Fruit fly (Drosophila melanogaster): ENCODE results near the gene CG31441.
A peak's percentile ranks its signal among the peaks of the same experiment; 100 is the strongest.

Gene CG31441

dm6 chr3R:11221437-11222230 lies 14.5 kb upstream of the CG31441 start, which contains the start of the genes CG6693 and RpL3 (continued):
- TF ChIP-seq nmo (GFP tag; optimal IDR thresholded peaks at IDR 0.05) (peak; percentile 70), gce (GFP tag; IDR thresholded peaks at IDR 0.05) (peak; percentile 84), Blimp-1 (GFP tag; optimal IDR thresholded peaks at IDR 0.05) (peak; percentile 44), inv (GFP tag; IDR thresholded peaks at IDR 0.05; ENCODE audit: partially characterized antibody) (peak; percentile 24; the same call in 1 of the 2 replicates), MTF-1 (GFP tag; optimal IDR thresholded peaks at IDR 0.05; ENCODE audit: borderline replicate concordance) (peak; percentile 96), ken (GFP tag; IDR thresholded peaks at IDR 0.05) (peak; percentile 58; the same call in 2 of the 3 replicates), CG9437 (GFP tag; optimal IDR thresholded peaks at IDR 0.05) (peak; percentile 45), fru (optimal IDR thresholded peaks at IDR 0.05) (no peak), CG17912 (GFP tag; optimal IDR thresholded peaks at IDR 0.05) (peak; percentile 76), Ets97D (GFP tag; optimal IDR thresholded peaks at IDR 0.05) (peak; percentile 98), h (optimal IDR thresholded peaks at IDR 0.05) (no peak), CG34376 (GFP tag; optimal IDR thresholded peaks at IDR 0.05) (peak; percentile 98), Fer3 (tag; optimal IDR thresholded peaks at IDR 0.05) (peak; percentile 88), hb (GFP tag; IDR thresholded peaks at IDR 0.05; ENCODE audit: partially characterized antibody) (no peak), fd96Cb (tag; optimal IDR thresholded peaks at IDR 0.05) (peak; percentile 51), CG42726 (GFP tag; IDR thresholded peaks at IDR 0.05; ENCODE audit: partially characterized antibody) (peak; percentile 77; the same call in 1 of the 2 replicates), CG10462 (GFP tag; optimal IDR thresholded peaks at IDR 0.05) (no peak), Mrtf (GFP tag; IDR thresholded peaks at IDR 0.05) (peak; percentile 51; the same call in 1 of the 3 replicates), zfh1 (GFP tag; IDR thresholded peaks at IDR 0.05) (peak; percentile 72), CG6813 (GFP tag; optimal IDR thresholded peaks at IDR 0.05) (peak; percentile 90), gcm2 (GFP tag; optimal IDR thresholded peaks at IDR 0.05) (peak; percentile 66), Xrp1 (GFP tag; IDR thresholded peaks at IDR 0.05) (peak; percentile 44), CG32767 (GFP tag; IDR thresholded peaks at IDR 0.05) (peak; percentile 49; the same call in 1 of the 2 replicates), CG18764 (GFP tag; optimal IDR thresholded peaks at IDR 0.05) (peak; percentile 62), Nf-YA (GFP tag; IDR thresholded peaks at IDR 0.05) (peak; percentile 76), CG6854 (GFP tag; optimal IDR thresholded peaks at IDR 0.05) (peak; percentile 88), CG2875 (GFP tag; optimal IDR thresholded peaks at IDR 0.05) (peak; percentile 87), CG6654 (GFP tag; optimal IDR thresholded peaks at IDR 0.05) (peak; percentile 9), gcm (GFP tag; optimal IDR thresholded peaks at IDR 0.05) (peak; percentile 78), B-H2 (GFP tag; optimal IDR thresholded peaks at IDR 0.05) (peak; percentile 89), tup (GFP tag; optimal IDR thresholded peaks at IDR 0.05) (no peak), CG13424 (tag; optimal IDR thresholded peaks at IDR 0.05) (peak; percentile 49), Elba2 (GFP tag; optimal IDR thresholded peaks at IDR 0.05) (no peak), Sry-β (GFP tag; optimal IDR thresholded peaks at IDR 0.05) (peak; percentile 45), luna (GFP tag; optimal IDR thresholded peaks at IDR 0.05) (peak; percentile 50), Spps (tag; optimal IDR thresholded peaks at IDR 0.05) (peak; percentile 56), bab2 (GFP tag; optimal IDR thresholded peaks at IDR 0.05) (peak; percentile 46), Dek (tag; optimal IDR thresholded peaks at IDR 0.05) (peak; percentile 70), HLHmδ (GFP tag; optimal IDR thresholded peaks at IDR 0.05) (peak; percentile 95), Jarid2 (GFP tag; optimal IDR thresholded peaks at IDR 0.05) (peak; percentile 85), Bteb2 (GFP tag; optimal IDR thresholded peaks at IDR 0.05) (peak; percentile 27), croc (GFP tag; conservative IDR thresholded peaks at IDR 0.05) (no peak), gsb-n (tag; optimal IDR thresholded peaks at IDR 0.05) (peak; percentile 76), CG14667 (GFP tag; IDR thresholded peaks at IDR 0.05) (no peak), Kr (GFP tag; optimal IDR thresholded peaks at IDR 0.05) (no peak), CG7963 (GFP tag; IDR thresholded peaks at IDR 0.05; ENCODE audit: partially characterized antibody) (no peak), pzg (GFP tag; optimal IDR thresholded peaks at IDR 0.05) (peak; percentile 99), dan (GFP tag; IDR thresholded peaks at IDR 0.05) (no peak)

Measured in whole organism, embryonic.